Fruit fly (Drosophila melanogaster): Measurements from ENCODE around the gene Hou.
A peak's percentile ranks its signal among the peaks of the same experiment; 100 is the strongest.

The Hou gene

dm6 chrX:18645720-18646213 lies 4.5 kb downstream of the Hou start (continued):
- TF ChIP-seq Lpt (GFP tag; optimal IDR thresholded peaks at IDR 0.05), result peak; percentile 44
- TF ChIP-seq CG6163 (GFP tag; IDR thresholded peaks at IDR 0.05), result peak; percentile 72; the same call in 2 of the 3 replicates
- TF ChIP-seq CG6854 (GFP tag; optimal IDR thresholded peaks at IDR 0.05), result peak; percentile 20
- TF ChIP-seq Eip93F (GFP tag; optimal IDR thresholded peaks at IDR 0.05), result no peak
- TF ChIP-seq CG8119 (GFP tag; IDR thresholded peaks at IDR 0.05), result peak; percentile 81
- peak; percentile 71 for TF ChIP-seq CG11762 (GFP tag; optimal IDR thresholded peaks at IDR 0.05; ENCODE audit: insufficient read depth)
- peak; percentile 47; the same call in 1 of the 2 replicates for TF ChIP-seq Gug (GFP tag; IDR thresholded peaks at IDR 0.05)
- TF ChIP-seq lz (GFP tag; optimal IDR thresholded peaks at IDR 0.05), result peak; percentile 76
- TF ChIP-seq acj6 (GFP tag; optimal IDR thresholded peaks at IDR 0.05), result peak; percentile 69
- peak; percentile 75 for TF ChIP-seq Hr39 (GFP tag; optimal IDR thresholded peaks at IDR 0.05)
- peak; percentile 69 for TF ChIP-seq eg (GFP tag; IDR thresholded peaks at IDR 0.05)
- TF ChIP-seq Sox15 (GFP tag; optimal IDR thresholded peaks at IDR 0.05), result peak; percentile 50
- peak; percentile 69 for TF ChIP-seq vri (GFP tag; optimal IDR thresholded peaks at IDR 0.05)
- peak; percentile 72 for TF ChIP-seq CG6792 (GFP tag; optimal IDR thresholded peaks at IDR 0.05)
- peak; percentile 64 for TF ChIP-seq CG34406 (GFP tag; optimal IDR thresholded peaks at IDR 0.05)
- TF ChIP-seq CG6276 (GFP tag; optimal IDR thresholded peaks at IDR 0.05), result peak; percentile 73
- TF ChIP-seq CG16779 (tag; optimal IDR thresholded peaks at IDR 0.05), result peak; percentile 35
- TF ChIP-seq CG31627 (GFP tag; optimal IDR thresholded peaks at IDR 0.05), result peak; percentile 75
- peak; percentile 67 for TF ChIP-seq Hr4 (GFP tag; optimal IDR thresholded peaks at IDR 0.05)
- peak; percentile 49 for TF ChIP-seq CG4318 (GFP tag; optimal IDR thresholded peaks at IDR 0.05)
- peak; percentile 31 for TF ChIP-seq Blimp-1 (GFP tag; optimal IDR thresholded peaks at IDR 0.05)
- peak; percentile 75 for TF ChIP-seq achi (GFP tag; optimal IDR thresholded peaks at IDR 0.05)
- peak; percentile 80 for TF ChIP-seq Smox (GFP tag; optimal IDR thresholded peaks at IDR 0.05)
- peak; percentile 64 for TF ChIP-seq net (GFP tag; optimal IDR thresholded peaks at IDR 0.05)
- peak; percentile 22 for TF ChIP-seq CG1621 (tag; optimal IDR thresholded peaks at IDR 0.05)
- TF ChIP-seq esn (GFP tag; optimal IDR thresholded peaks at IDR 0.05), result peak; percentile 81
- peak; percentile 52 for TF ChIP-seq CG3032 (tag; optimal IDR thresholded peaks at IDR 0.05)
- peak; percentile 84 for TF ChIP-seq CG32006 (GFP tag; optimal IDR thresholded peaks at IDR 0.05)
- TF ChIP-seq Ets21C (GFP tag; optimal IDR thresholded peaks at IDR 0.05), result peak; percentile 60
- TF ChIP-seq fd59A (GFP tag; optimal IDR thresholded peaks at IDR 0.05), result peak; percentile 38
- TF ChIP-seq Ets96B (tag; optimal IDR thresholded peaks at IDR 0.05), result peak; percentile 54

dm6 chrX:18644890-18645289 lies 5.4 kb downstream of the Hou start:
- peak; percentile 75 for TF ChIP-seq lz (GFP tag; optimal IDR thresholded peaks at IDR 0.05)
- TF ChIP-seq Eip75B (GFP tag; optimal IDR thresholded peaks at IDR 0.05), result peak; percentile 78
- TF ChIP-seq CG34406 (GFP tag; optimal IDR thresholded peaks at IDR 0.05), result peak; percentile 80
- peak; percentile 66 for TF ChIP-seq CG8319 (GFP tag; optimal IDR thresholded peaks at IDR 0.05)
- TF ChIP-seq topi (GFP tag; optimal IDR thresholded peaks at IDR 0.05), result peak; percentile 82
- peak; percentile 1 for TF ChIP-seq dac (GFP tag; optimal IDR thresholded peaks at IDR 0.05)
- peak; percentile 71 for TF ChIP-seq svp (GFP tag)
- peak; percentile 81 for TF ChIP-seq esn (GFP tag; optimal IDR thresholded peaks at IDR 0.05)
- TF ChIP-seq CG6163 (GFP tag; IDR thresholded peaks at IDR 0.05), result peak; percentile 77
- TF ChIP-seq salr (GFP tag; optimal IDR thresholded peaks at IDR 0.05), result peak; percentile 4 to 35
- peak; percentile 60 for TF ChIP-seq CG11762 (GFP tag; optimal IDR thresholded peaks at IDR 0.05; ENCODE audit: insufficient read depth)
- peak; percentile 73 for TF ChIP-seq Smox (GFP tag; optimal IDR thresholded peaks at IDR 0.05)
- peak; percentile 76 for TF ChIP-seq Sox102F (GFP tag; optimal IDR thresholded peaks at IDR 0.05)
- peak; percentile 81 for TF ChIP-seq OdsH (GFP tag; optimal IDR thresholded peaks at IDR 0.05)
- peak; percentile 65 for TF ChIP-seq net (GFP tag; optimal IDR thresholded peaks at IDR 0.05)
- peak; percentile 69 for TF ChIP-seq Ets21C (GFP tag; optimal IDR thresholded peaks at IDR 0.05)
- peak; percentile 71 for TF ChIP-seq Sox15 (GFP tag; optimal IDR thresholded peaks at IDR 0.05)
- peak; percentile 80 for TF ChIP-seq cyc (GFP tag; optimal IDR thresholded peaks at IDR 0.05)
- TF ChIP-seq dsx (GFP tag; optimal IDR thresholded peaks at IDR 0.05; ENCODE audit: poor library complexity, severe bottlenecking), result no peak
- peak; percentile 78 for TF ChIP-seq CG10631 (GFP tag; optimal IDR thresholded peaks at IDR 0.05)
- TF ChIP-seq pdm3 (GFP tag; optimal IDR thresholded peaks at IDR 0.05), result peak; percentile 85
- peak; percentile 31 for TF ChIP-seq Lpt (GFP tag; optimal IDR thresholded peaks at IDR 0.05)
- peak; percentile 84 for TF ChIP-seq CG31627 (GFP tag; optimal IDR thresholded peaks at IDR 0.05)
- peak; percentile 67 for TF ChIP-seq CG6276 (GFP tag; optimal IDR thresholded peaks at IDR 0.05)
- TF ChIP-seq CG1621 (tag; optimal IDR thresholded peaks at IDR 0.05), result peak; percentile 31
- peak; percentile 88 for TF ChIP-seq Eip78C (GFP tag)
- peak; percentile 68 for TF ChIP-seq Eip93F (GFP tag; optimal IDR thresholded peaks at IDR 0.05)
- peak; percentile 70 for TF ChIP-seq Hr4 (GFP tag; optimal IDR thresholded peaks at IDR 0.05)
- TF ChIP-seq spab (GFP tag; optimal IDR thresholded peaks at IDR 0.05), result peak; percentile 46
- peak; percentile 80 for TF ChIP-seq CG6792 (GFP tag; optimal IDR thresholded peaks at IDR 0.05)
- TF ChIP-seq Met (GFP tag; optimal IDR thresholded peaks at IDR 0.05), result peak; percentile 83
- peak; percentile 83 for TF ChIP-seq acj6 (GFP tag; optimal IDR thresholded peaks at IDR 0.05)
- TF ChIP-seq vri (GFP tag; optimal IDR thresholded peaks at IDR 0.05), result peak; percentile 74
- peak; percentile 68 for TF ChIP-seq CG10669 (GFP tag; optimal IDR thresholded peaks at IDR 0.05)
- TF ChIP-seq eg (GFP tag; IDR thresholded peaks at IDR 0.05), result peak; percentile 58; the same call in 2 of the 3 replicates

Measured in whole organism, prepupa.